Worm (Caenorhabditis elegans): ENCODE results near the gene lpl-1.

lpl-1 gene

DNA sequence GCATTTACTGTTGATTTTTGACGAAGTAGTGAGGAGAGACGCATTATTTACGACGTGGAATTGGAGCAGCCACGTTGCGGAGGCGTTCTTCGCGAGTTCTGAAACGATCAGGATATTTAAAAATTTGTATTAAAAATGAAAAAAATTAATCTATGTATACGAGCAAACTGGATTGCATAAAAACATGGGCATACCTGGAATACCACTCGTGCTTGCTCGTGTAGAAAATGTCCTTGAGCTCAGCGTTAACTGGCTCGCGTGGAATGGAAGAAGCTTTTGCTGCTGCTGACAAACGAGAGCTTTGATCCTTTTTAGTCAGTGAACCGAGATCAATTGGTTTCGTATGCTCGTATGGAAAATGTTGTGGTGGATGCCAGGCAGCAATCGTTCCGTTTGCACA is at the start of gene lpl-1:
lpl-1 (minus strand) TSS at position 101 of the 400 bp plus-strand sequence.
- TF ChIP-seq mbf-1 (tag; optimal IDR thresholded peaks at IDR 0.05) (no peak), sem-4 (tag; optimal IDR thresholded peaks at IDR 0.05) (no peak), nhr-129 (tag; optimal IDR thresholded peaks at IDR 0.05) (no peak), unc-62 (GFP tag; optimal IDR thresholded peaks at IDR 0.05) (no peak), sma-9 (GFP tag; optimal IDR thresholded peaks at IDR 0.05) (no peak), sma-9 (tag; optimal IDR thresholded peaks at IDR 0.05) (no peak), peb-1 (tag; optimal IDR thresholded peaks at IDR 0.05) (no peak), gmeb-1 (tag; optimal IDR thresholded peaks at IDR 0.05) (no peak), nhr-25 (tag; optimal IDR thresholded peaks at IDR 0.05) (no peak), egl-27 (tag; optimal IDR thresholded peaks at IDR 0.05) (no peak), R02D3.7 (tag; optimal IDR thresholded peaks at IDR 0.05) (no peak), nhr-12 (tag; optimal IDR thresholded peaks at IDR 0.05) (no peak), lsy-2 (tag; optimal IDR thresholded peaks at IDR 0.05) (no peak), F13H6.1 (tag; optimal IDR thresholded peaks at IDR 0.05) (no peak), snpc-4 (tag; optimal IDR thresholded peaks at IDR 0.05) (no peak), mdl-1 (tag; optimal IDR thresholded peaks at IDR 0.05) (no peak), nhr-6 (tag; optimal IDR thresholded peaks at IDR 0.05) (no peak)

DNA sequence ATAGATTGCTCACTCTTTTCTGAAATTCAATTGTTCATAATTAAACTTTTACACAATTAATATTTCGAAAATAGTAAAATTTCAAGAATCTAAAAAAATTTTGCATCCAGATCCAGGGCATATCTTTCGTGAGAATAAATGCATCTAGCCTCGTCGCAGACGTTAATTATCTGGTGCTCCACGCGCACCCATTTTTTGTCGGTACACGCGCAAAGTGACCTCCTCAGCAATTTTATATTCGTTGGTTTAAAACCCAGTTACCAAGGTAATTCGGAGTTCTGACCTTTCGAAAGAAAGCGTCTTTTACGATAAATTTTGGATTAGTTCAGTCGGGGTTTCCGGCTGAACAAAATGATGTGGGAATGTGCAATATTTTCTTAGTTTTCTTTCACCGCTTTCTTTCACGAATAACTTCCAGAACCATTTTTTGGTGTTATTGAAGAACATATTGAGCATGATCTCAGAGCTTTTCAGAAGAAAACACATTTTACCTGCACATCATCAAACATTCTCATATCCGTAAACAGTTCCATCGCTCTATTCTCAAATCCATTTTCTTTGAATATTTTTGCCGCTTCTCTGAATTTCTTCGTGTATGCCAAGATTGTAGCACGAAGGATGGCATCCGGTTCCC is 46.5 kb upstream of the lpl-1 start:
- TF ChIP-seq ztf-4 (tag; optimal IDR thresholded peaks at IDR 0.05), result no peak
- TF ChIP-seq ztf-1 (GFP tag; conservative IDR thresholded peaks at IDR 0.05), result no peak
- TF ChIP-seq C34F6.9 (tag; optimal IDR thresholded peaks at IDR 0.05), result no peak

DNA sequence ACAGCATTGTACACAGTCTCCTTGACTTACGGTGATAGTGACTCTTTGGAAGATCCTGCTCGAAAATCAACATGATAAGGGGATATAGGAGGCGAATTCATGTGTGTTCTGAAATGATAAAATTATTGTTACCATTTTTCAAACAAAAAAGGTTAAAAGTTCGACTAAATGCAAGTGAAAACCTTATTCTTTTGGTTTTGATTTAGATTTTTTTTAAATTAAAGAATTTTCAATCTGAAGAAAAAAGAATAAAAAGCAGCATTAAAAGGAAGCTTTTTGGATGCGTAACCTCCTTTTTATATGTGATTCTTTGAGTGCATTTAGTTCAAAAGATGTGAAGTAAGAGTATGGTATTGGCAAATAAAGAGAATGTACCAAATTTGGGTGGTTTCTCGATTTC is 41.5 kb upstream of the lpl-1 start, which contains the start of gene delm-1:
delm-1 (minus strand) TSS at position 101 of the 400 bp plus-strand sequence.
- no peak for TF ChIP-seq ztf-1 (GFP tag; conservative IDR thresholded peaks at IDR 0.05)
- no peak for TF ChIP-seq ceh-82 (tag; optimal IDR thresholded peaks at IDR 0.05)
- no peak for TF ChIP-seq nhr-10 (tag; optimal IDR thresholded peaks at IDR 0.05)
- no peak for TF ChIP-seq C34F6.9 (tag; optimal IDR thresholded peaks at IDR 0.05)

DNA sequence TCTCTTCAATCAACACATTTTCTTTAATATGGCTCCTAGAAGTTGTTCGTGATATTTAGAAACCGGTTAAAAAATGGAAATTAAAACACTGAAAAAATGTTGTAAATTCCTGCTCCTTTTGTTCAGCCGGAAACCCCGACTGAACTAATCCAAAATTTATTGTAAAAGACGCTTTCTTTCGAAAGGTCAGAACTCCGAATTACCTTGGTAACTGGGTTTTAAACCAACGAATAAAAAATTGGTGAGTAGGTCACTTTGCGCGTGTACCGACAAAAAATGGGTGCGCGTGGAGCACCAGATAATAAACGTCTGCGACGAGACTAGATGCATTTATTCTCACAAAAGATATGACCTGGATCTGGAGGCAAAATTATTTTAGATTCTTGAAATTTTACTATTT is 36.8 kb upstream of the lpl-1 start:
- TF ChIP-seq lsy-2 (tag; optimal IDR thresholded peaks at IDR 0.05) (no peak), nhr-25 (tag; optimal IDR thresholded peaks at IDR 0.05) (no peak), sma-3 (GFP tag; optimal IDR thresholded peaks at IDR 0.05) (no peak), elt-1 (tag; optimal IDR thresholded peaks at IDR 0.05) (no peak), ceh-82 (tag; optimal IDR thresholded peaks at IDR 0.05) (no peak), skn-1 (tag; optimal IDR thresholded peaks at IDR 0.05) (no peak)

DNA sequence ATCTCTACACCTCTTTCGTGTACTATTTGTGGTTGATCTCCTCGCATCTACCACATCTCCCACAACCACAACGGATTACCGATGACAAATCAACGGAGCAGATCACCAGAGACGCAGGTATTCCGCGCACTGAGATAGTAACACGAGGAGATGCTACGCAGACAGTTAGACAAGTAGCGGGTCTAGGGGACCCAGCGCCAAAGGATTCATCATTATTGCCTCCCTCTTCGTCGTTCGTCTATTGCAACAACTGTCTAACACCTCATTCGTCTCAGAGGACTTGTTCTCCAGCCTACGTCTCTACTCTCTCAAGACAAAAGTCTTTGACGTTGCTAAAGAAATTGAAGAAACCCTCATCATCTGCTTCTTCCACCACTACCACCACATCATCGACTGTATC is 27.7 kb upstream of the lpl-1 start:
- no peak for TF ChIP-seq nhr-12 (tag; optimal IDR thresholded peaks at IDR 0.05)
- peak; percentile 49 for TF ChIP-seq nhr-25 (tag; optimal IDR thresholded peaks at IDR 0.05)
- peak; percentile 56 for TF ChIP-seq sma-9 (GFP tag; optimal IDR thresholded peaks at IDR 0.05)
- no peak for TF ChIP-seq sma-9 (tag; optimal IDR thresholded peaks at IDR 0.05)
- no peak for TF ChIP-seq ama-1 (optimal IDR thresholded peaks at IDR 0.05)
- TF ChIP-seq nhr-129 (tag; optimal IDR thresholded peaks at IDR 0.05), result peak; percentile 77
- TF ChIP-seq lsy-2 (tag; optimal IDR thresholded peaks at IDR 0.05), result peak in 1 of 2 experiments; percentile 50
- no peak for TF ChIP-seq nhr-6 (tag; optimal IDR thresholded peaks at IDR 0.05)
- TF ChIP-seq lin-13 (GFP tag; optimal IDR thresholded peaks at IDR 0.05), result no peak
- TF ChIP-seq peb-1 (tag; optimal IDR thresholded peaks at IDR 0.05), result no peak
- no peak for TF ChIP-seq snpc-4 (tag; optimal IDR thresholded peaks at IDR 0.05)
- peak; percentile 71 for TF ChIP-seq sma-3 (GFP tag; optimal IDR thresholded peaks at IDR 0.05)
- TF ChIP-seq F13H6.1 (tag; optimal IDR thresholded peaks at IDR 0.05), result peak; percentile 58
- TF ChIP-seq nhr-237 (tag; optimal IDR thresholded peaks at IDR 0.05), result no peak
- TF ChIP-seq C34F6.9 (tag; optimal IDR thresholded peaks at IDR 0.05), result peak; percentile 64
- peak; percentile 67 for TF ChIP-seq nhr-21 (tag; optimal IDR thresholded peaks at IDR 0.05)
- TF ChIP-seq R02D3.7 (tag; optimal IDR thresholded peaks at IDR 0.05), result no peak
- peak; percentile 66 to 79 for TF ChIP-seq mdl-1 (tag; optimal IDR thresholded peaks at IDR 0.05)
- no peak for TF ChIP-seq nhr-10 (tag; optimal IDR thresholded peaks at IDR 0.05)
- TF ChIP-seq unc-39 (tag; optimal IDR thresholded peaks at IDR 0.05), result no peak
- TF ChIP-seq fos-1 (tag; optimal IDR thresholded peaks at IDR 0.05), result peak; percentile 69
- peak; percentile 48 for TF ChIP-seq blmp-1 (tag; optimal IDR thresholded peaks at IDR 0.05; ENCODE audit: insufficient read depth)

DNA sequence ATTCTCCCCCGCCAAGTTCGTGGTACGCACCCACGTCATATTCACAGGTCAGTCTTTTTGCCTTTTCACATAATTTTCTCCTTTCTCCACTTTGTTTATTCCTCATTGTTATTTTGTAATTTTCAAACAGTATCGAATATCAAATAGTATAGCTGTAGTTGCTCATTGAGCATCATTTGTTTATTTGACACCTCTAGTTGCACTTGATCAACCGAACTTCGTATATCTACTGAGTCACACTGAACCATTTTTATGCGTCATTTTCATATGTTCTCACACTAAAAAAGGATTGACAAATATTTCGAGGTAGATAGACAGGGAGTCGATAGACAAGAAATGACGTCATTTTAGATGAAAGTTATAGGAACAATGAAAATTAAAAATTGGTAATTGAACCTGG is 26.4 kb upstream of the lpl-1 start:
- TF ChIP-seq R02D3.7 (tag; optimal IDR thresholded peaks at IDR 0.05) (no peak), aly-2 (tag; optimal IDR thresholded peaks at IDR 0.05) (no peak), dmd-4 (tag; optimal IDR thresholded peaks at IDR 0.05) (no peak), nhr-237 (tag; optimal IDR thresholded peaks at IDR 0.05) (no peak), F13H6.1 (tag; optimal IDR thresholded peaks at IDR 0.05) (no peak), sem-4 (tag; optimal IDR thresholded peaks at IDR 0.05) (no peak), gmeb-1 (tag; optimal IDR thresholded peaks at IDR 0.05) (no peak), elt-1 (tag; optimal IDR thresholded peaks at IDR 0.05) (no peak), nhr-23 (tag; optimal IDR thresholded peaks at IDR 0.05) (no peak)
